Fruit fly (Drosophila melanogaster) Kc167 (cell line): ENCODE measurements around the gene CheB38a.

ENCODE experiments used
- Myc ChIP-seq: fragments of >200 bp; optimal IDR thresholded peaks from 2 replicates; lab custom pipeline; 2017; ENCODE audit warnings: missing external identifiers
- h ChIP-seq: fragments of >200 bp; optimal IDR thresholded peaks from 3 replicates; lab custom pipeline; 2018; ENCODE audit warnings: missing external identifiers
- insv ChIP-seq: fragments of >200 bp; optimal IDR thresholded peaks from 3 replicates; lab custom pipeline; 2018; ENCODE audit warnings: missing external identifiers
- ttk ChIP-seq: sonication (Bioruptor generic); optimal IDR thresholded peaks from 2 replicates; lab custom pipeline; 2017; ENCODE audit warnings: missing external identifiers

DNA sequence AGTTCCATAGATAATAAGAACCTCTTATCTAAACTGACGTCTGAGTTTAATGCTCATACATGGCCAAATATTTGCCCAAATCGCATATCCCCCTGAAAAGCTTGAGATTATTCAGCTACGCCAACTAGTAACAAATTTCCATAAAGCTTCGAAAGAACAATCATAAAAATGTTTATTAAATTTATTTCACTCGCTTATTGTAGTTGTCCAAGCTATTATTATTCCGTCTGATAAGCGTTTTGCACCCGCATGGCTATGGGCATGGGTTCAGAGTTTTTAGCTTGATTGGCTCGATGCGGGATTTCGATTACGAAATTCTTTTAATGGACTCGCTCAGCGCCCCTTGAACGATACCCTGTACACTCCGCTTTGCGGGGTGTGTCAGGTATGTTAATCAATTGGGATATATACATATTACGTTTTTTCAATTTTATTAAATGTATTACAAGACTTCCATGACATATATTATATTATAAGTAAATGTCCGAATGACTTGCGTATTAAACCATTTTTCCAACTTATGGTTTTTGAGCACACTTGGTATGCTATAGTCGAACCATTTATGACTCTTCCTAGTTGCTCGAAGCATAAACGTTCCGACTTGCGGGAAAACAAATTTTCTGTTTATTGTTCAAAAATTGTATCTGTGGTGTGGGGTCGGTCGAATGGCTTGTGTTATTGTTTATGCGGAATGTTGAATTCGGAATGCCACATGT, 12.6 kb downstream of the CheB38a start:
- TF ChIP-seq h: no peak
- no peak for TF ChIP-seq Myc (lab: Kevin White, UChicago)
- no peak for TF ChIP-seq ttk (lab: Kevin White, UChicago)
- TF ChIP-seq insv (lab: Kevin White, UChicago): no peak
